Fruit fly (Drosophila melanogaster) whole organism, adult: ENCODE measurements around the gene CG33939.

Source experiments
- CG5204 ChIP-seq: fragments of 200-800 bp; sonication (Bioruptor generic); optimal IDR thresholded peaks from 2 replicates; lab custom pipeline; 2016; ENCODE audit warnings: missing biosample characterization, missing genetic modification characterization
- CG7101 ChIP-seq: fragments of 200-800 bp; sonication (Bioruptor generic); optimal IDR thresholded peaks from 2 replicates; lab custom pipeline; 2018; ENCODE audit warnings: missing biosample characterization, mild to moderate bottlenecking, missing genetic modification characterization, moderate library complexity
- Clk ChIP-seq: fragments of 200-800 bp; sonication (Bioruptor generic); optimal IDR thresholded peaks from 2 replicates; lab custom pipeline; 2017; ENCODE audit warnings: missing biosample characterization, missing genetic modification characterization
- Crg-1 ChIP-seq: fragments of 200-800 bp; sonication (Bioruptor generic); optimal IDR thresholded peaks from 2 replicates; lab custom pipeline; 2016; ENCODE audit warnings: missing biosample characterization, missing genetic modification characterization
- Mnt ChIP-seq: fragments of 200-800 bp; sonication (Bioruptor generic); optimal IDR thresholded peaks from 2 replicates; lab custom pipeline; 2016; ENCODE audit warnings: missing biosample characterization, mild to moderate bottlenecking, missing genetic modification characterization
- cic ChIP-seq: fragments of 200-800 bp; sonication (Bioruptor generic); optimal IDR thresholded peaks from 2 replicates; lab custom pipeline; 2017; ENCODE audit warnings: missing biosample characterization, mild to moderate bottlenecking, missing genetic modification characterization, moderate library complexity
- cnc ChIP-seq, 2 experiments: fragments of >200 bp; optimal IDR thresholded peaks; 2 replicates each; lab custom pipeline; 2017
- ovo ChIP-seq: fragments of 200-800 bp; sonication (Bioruptor generic); optimal IDR thresholded peaks from 2 replicates; lab custom pipeline; 2016; ENCODE audit warnings: missing biosample characterization, missing genetic modification characterization
- toe ChIP-seq: fragments of 200-800 bp; sonication (Bioruptor generic); optimal IDR thresholded peaks from 2 replicates; lab custom pipeline; 2016; ENCODE audit warnings: missing biosample characterization, missing genetic modification characterization

DNA sequence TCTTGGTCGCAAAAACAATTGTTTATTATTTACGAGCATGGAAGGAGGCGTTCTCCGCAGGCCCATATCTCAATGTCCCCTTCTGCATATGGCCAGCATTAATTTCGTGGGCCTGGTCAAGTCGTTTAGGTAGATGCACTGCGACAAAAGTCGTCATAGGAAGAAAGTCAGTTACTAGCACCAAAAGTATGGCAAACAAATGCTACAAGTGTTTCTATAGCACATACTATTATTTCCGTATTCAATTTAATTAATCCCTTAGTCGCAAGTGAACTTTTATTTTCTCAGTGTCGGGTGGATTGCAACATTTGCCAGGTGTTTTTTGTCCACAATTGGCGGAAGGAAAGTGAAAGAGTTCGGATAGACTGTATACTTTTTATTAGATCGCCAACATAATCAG lies 1.7 kb downstream of the CG33939 start:
- TF ChIP-seq toe (GFP tag; lab: Kevin White, UChicago), result no peak
- TF ChIP-seq CG7101 (tag; lab: Kevin White, UChicago), result no peak
- no peak for TF ChIP-seq cnc (optimal IDR thresholded peaks at IDR 0.05; lab: Kevin White, UChicago)
- TF ChIP-seq Clk, result no peak
- TF ChIP-seq Crg-1, result no peak
- TF ChIP-seq Mnt (GFP tag; lab: Kevin White, UChicago), result no peak
- TF ChIP-seq CG5204, result no peak
- no peak for TF ChIP-seq ovo (GFP tag; lab: Kevin White, UChicago)
- TF ChIP-seq cic (GFP tag; lab: Kevin White, UChicago), result no peak
